Fruit fly (Drosophila melanogaster) whole organism, adult: Measurements from ENCODE around the gene CG15208.

ENCODE experiments used
- CG11617 ChIP-seq: fragments of 200-800 bp; sonication (Bioruptor generic); optimal IDR thresholded peaks from 2 replicates; lab custom pipeline; 2017; ENCODE audit warnings: mild to moderate bottlenecking, missing biosample characterization, missing genetic modification reagents, missing genetic modification characterization
- CG33017 ChIP-seq: fragments of 200-800 bp; sonication (Bioruptor generic); optimal IDR thresholded peaks from 2 replicates; lab custom pipeline; 2018; ENCODE audit warnings: missing biosample characterization, mild to moderate bottlenecking, missing genetic modification characterization, moderate library complexity
- cnc ChIP-seq, 2 experiments: fragments of >200 bp; optimal IDR thresholded peaks; 2 replicates each; lab custom pipeline; 2017
- ovo ChIP-seq: fragments of 200-800 bp; sonication (Bioruptor generic); optimal IDR thresholded peaks from 2 replicates; lab custom pipeline; 2016; ENCODE audit warnings: missing biosample characterization, missing genetic modification characterization
- tj ChIP-seq: fragments of 200-800 bp; sonication (Bioruptor generic); optimal IDR thresholded peaks from 3 replicates; lab custom pipeline; 2017; ENCODE audit warnings: missing biosample characterization, mild to moderate bottlenecking, missing genetic modification characterization, moderate library complexity

- TF ChIP-seq ovo (no peak), cnc (optimal IDR thresholded peaks at IDR 0.05; lab: Kevin White, UChicago) (no peak), CG11617 (no peak), CG33017 (tag; lab: Kevin White, UChicago) (no peak), tj (GFP tag; lab: Kevin White, UChicago) (no peak)
Observed at dm6 chrX:10882786-10883185, 17.0 kb upstream of the CG15208 start.
